Worm (Caenorhabditis elegans): ENCODE data around the gene F09E5.12.

The F09E5.12 gene

DNA sequence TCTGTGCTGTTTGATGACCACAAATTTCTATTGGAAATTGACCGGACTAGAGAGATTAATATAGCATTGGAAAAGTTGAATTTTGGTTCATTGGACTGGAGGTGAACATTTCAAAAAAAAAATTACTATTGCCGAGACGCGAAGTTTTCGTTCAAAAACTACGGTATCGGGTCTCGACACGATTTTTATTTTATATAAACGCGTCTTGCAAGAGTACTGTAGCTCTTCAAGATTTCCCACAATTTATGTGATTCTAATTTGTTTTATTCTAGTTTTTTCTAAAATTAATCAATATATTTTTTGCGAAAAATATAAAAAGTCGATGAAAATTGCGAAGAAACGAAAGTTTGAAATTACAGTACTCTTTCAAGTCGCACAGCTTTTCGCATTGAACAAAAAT, at the start of gene F09E5.12:
Gene F09E5.12, minus strand, starts transcription at position 101 of the 400 bp plus-strand sequence.
- no peak for TF ChIP-seq hmbx-1 (tag; optimal IDR thresholded peaks at IDR 0.05)
- no peak for TF ChIP-seq hnd-1 (tag; optimal IDR thresholded peaks at IDR 0.05)
- TF ChIP-seq F13C5.2 (tag; optimal IDR thresholded peaks at IDR 0.05): no peak
- no peak for TF ChIP-seq ama-1 (optimal IDR thresholded peaks at IDR 0.05)
- TF ChIP-seq B0310.2 (tag; optimal IDR thresholded peaks at IDR 0.05): no peak
- no peak for TF ChIP-seq ets-7 (tag; optimal IDR thresholded peaks at IDR 0.05)

DNA sequence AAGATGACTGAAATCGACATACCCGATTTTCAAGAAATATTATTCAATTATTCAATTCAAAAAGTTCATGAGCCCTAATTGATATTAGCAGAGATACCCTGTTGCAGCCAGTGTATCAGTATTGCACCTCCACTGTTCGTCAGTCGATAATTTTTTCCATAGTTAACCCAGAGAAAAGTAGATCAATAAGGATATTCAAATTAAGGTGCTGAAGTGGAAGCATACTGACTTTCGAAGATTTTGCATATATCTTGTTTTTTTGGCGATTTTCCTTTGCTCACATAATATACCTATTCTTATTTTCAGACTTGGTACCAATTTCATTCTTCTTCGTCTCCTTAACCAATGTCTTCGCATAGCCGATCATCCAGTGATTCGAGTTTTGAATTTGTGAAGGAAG, 48.4 kb upstream of the F09E5.12 start, which contains the start of gene EEED8.15:
Gene EEED8.15, plus strand, starts transcription at position 301 of the 400 bp plus-strand sequence.
- TF ChIP-seq F13C5.2 (tag; optimal IDR thresholded peaks at IDR 0.05) (no peak), hnd-1 (tag; optimal IDR thresholded peaks at IDR 0.05) (no peak), tbx-37 (GFP tag; conservative IDR thresholded peaks at IDR 0.05) (no peak), pes-1 (GFP tag; IDR thresholded peaks at IDR 0.05) (no peak), ama-1 (optimal IDR thresholded peaks at IDR 0.05) (no peak), hmg-4 (GFP tag; optimal IDR thresholded peaks at IDR 0.05) (no peak), ceh-13 (GFP tag; optimal IDR thresholded peaks at IDR 0.05) (no peak), flt-1 (GFP tag; IDR thresholded peaks at IDR 0.05) (no peak), B0310.2 (tag; optimal IDR thresholded peaks at IDR 0.05) (no peak), scrt-1 (GFP tag; IDR thresholded peaks at IDR 0.05) (no peak)

DNA sequence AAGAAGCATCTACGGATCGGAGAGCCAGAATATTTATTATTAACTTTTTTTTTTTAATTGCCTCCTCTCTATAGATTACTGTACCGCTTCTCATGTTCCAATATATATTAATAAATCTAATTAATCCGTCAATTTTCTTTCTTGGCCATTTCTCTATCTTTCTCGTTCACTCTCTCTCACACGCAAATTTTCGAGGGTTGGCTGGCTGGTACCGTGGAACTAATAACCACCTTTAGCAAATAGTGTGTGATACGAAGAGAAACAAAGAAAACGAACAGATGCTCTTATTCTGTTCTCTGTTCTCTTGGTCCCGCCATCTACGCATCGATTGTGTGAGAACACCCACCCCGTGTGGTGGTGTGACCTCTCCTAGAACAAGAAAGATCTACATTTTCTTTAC, 47.8 kb upstream of the F09E5.12 start:
- no peak for TF ChIP-seq B0310.2 (tag; optimal IDR thresholded peaks at IDR 0.05)
- peak; percentile 3; the same call in 1 of the 2 replicates for TF ChIP-seq flt-1 (GFP tag; IDR thresholded peaks at IDR 0.05)
- TF ChIP-seq pes-1 (GFP tag; IDR thresholded peaks at IDR 0.05): no peak
- 0 out of 2 replicates have a peak, but pooled peaks have one; percentile 10 for TF ChIP-seq sea-1 (GFP tag; conservative IDR thresholded peaks at IDR 0.05)
- no peak for TF ChIP-seq hmg-4 (GFP tag; optimal IDR thresholded peaks at IDR 0.05)

DNA sequence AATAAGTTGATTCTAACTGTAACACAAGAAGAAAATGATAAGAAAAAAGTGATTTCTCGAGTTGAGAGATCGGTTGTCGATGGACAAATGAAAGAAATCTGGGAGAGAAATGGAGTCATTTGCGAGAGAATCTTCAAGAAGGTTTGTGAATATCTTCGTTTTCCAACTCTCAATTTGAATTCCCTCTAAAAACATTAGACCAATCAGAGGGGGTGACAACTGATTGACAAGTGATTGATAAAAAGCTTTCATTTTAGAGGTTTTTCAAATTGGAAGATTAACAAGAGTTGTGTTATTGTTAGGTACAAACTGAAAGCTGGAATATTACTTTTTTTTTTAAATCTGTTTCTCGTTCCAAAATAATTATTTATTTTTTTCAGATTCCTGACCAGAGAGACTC, 47.4 kb upstream of the F09E5.12 start:
- TF ChIP-seq aly-1 (tag; optimal IDR thresholded peaks at IDR 0.05): no peak
- TF ChIP-seq flt-1 (GFP tag; IDR thresholded peaks at IDR 0.05): no peak

DNA sequence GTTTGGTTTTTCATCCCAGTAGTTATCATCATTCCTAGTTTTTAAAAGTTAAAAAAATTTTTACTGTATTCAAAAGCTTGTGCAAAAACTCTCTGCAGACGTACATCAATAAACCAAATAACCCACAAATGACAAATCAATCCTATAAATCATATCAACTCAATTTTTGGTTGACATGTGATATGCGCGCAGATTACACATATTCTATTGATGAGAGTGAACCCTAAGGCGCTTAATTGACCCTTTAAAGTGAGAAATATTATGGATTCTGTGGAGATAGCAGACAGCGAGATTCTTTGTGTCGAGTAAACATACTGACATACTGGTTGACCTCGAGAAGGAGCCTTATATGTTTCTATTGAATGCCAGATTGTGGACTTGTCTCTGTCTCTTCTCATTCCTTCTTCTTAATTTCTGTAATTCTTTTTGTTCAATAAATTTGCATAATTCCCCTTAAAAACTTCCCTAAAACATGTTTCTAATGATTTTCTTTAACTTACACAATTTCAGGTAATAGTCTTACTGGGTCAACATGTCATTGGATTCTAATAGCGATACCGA, 45.7 kb upstream of the F09E5.12 start, which contains the start of gene EEED8.2:
Gene EEED8.2, plus strand, starts transcription at position 511 of the 561 bp plus-strand sequence.
- TF ChIP-seq aly-1 (tag; optimal IDR thresholded peaks at IDR 0.05): no peak
- TF ChIP-seq pes-1 (GFP tag; IDR thresholded peaks at IDR 0.05): no peak
- no peak for TF ChIP-seq B0310.2 (tag; optimal IDR thresholded peaks at IDR 0.05)
- no peak for TF ChIP-seq ama-1 (optimal IDR thresholded peaks at IDR 0.05)
- no peak for TF ChIP-seq hnd-1 (tag; optimal IDR thresholded peaks at IDR 0.05)
- no peak for TF ChIP-seq tbx-11 (GFP tag; IDR thresholded peaks at IDR 0.05)
- no peak for TF ChIP-seq ceh-13 (GFP tag; optimal IDR thresholded peaks at IDR 0.05)
- no peak for TF ChIP-seq sea-1 (GFP tag; conservative IDR thresholded peaks at IDR 0.05)
- TF ChIP-seq hmbx-1 (tag; optimal IDR thresholded peaks at IDR 0.05): no peak
- TF ChIP-seq flt-1 (GFP tag; IDR thresholded peaks at IDR 0.05): no peak
- TF ChIP-seq scrt-1 (GFP tag; IDR thresholded peaks at IDR 0.05): no peak
- no peak for TF ChIP-seq tbx-37 (GFP tag; conservative IDR thresholded peaks at IDR 0.05)
- no peak for TF ChIP-seq ceh-36 (tag; optimal IDR thresholded peaks at IDR 0.05)
- TF ChIP-seq hmg-4 (GFP tag; optimal IDR thresholded peaks at IDR 0.05): no peak
- no peak for TF ChIP-seq F13C5.2 (tag; optimal IDR thresholded peaks at IDR 0.05)
- TF ChIP-seq tra-4 (tag; optimal IDR thresholded peaks at IDR 0.05): no peak
- no peak for TF ChIP-seq ets-7 (tag; optimal IDR thresholded peaks at IDR 0.05)

DNA sequence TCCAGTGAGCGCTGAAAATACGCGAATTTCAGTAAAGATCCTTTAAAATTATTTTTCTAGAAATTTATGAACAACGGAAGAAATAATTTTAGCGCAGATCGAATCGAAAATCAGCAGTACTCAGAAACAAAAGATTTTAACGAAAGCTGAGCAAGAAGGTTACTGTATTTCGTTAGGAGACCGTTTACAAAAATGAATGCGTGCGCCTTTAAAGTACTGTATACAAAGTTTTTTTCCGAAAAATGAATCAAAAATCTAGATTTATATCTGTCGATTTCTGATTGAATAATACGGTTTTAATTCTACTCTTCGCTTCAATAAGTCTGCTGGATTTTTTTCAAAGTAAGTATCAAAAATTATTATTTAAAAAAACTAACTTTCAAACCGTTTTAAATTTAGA, 43.5 kb upstream of the F09E5.12 start, which contains the start of the genes EEED8.14 and EEED8.3:
Gene EEED8.14, minus strand, starts transcription at position 13 of the 400 bp plus-strand sequence.
Gene EEED8.3, plus strand, starts transcription at position 237 of the 400 bp plus-strand sequence.
- no peak for TF ChIP-seq tra-4 (tag; optimal IDR thresholded peaks at IDR 0.05)
- no peak for TF ChIP-seq hmbx-1 (tag; optimal IDR thresholded peaks at IDR 0.05)
- TF ChIP-seq tbx-11 (GFP tag; IDR thresholded peaks at IDR 0.05): no peak
- no peak for TF ChIP-seq ets-7 (tag; optimal IDR thresholded peaks at IDR 0.05)
- no peak for TF ChIP-seq ceh-13 (GFP tag; optimal IDR thresholded peaks at IDR 0.05)
- TF ChIP-seq ceh-36 (tag; optimal IDR thresholded peaks at IDR 0.05): no peak
- no peak for TF ChIP-seq ama-1 (optimal IDR thresholded peaks at IDR 0.05)
- no peak for TF ChIP-seq F13C5.2 (tag; optimal IDR thresholded peaks at IDR 0.05)
- no peak for TF ChIP-seq flt-1 (GFP tag; IDR thresholded peaks at IDR 0.05)
- TF ChIP-seq B0310.2 (tag; optimal IDR thresholded peaks at IDR 0.05): no peak
- TF ChIP-seq sea-1 (GFP tag; conservative IDR thresholded peaks at IDR 0.05): no peak
- no peak for TF ChIP-seq tbx-37 (GFP tag; conservative IDR thresholded peaks at IDR 0.05)
- no peak for TF ChIP-seq hnd-1 (tag; optimal IDR thresholded peaks at IDR 0.05)
- TF ChIP-seq scrt-1 (GFP tag; IDR thresholded peaks at IDR 0.05): no peak
- TF ChIP-seq aly-1 (tag; optimal IDR thresholded peaks at IDR 0.05): no peak
- TF ChIP-seq pes-1 (GFP tag; IDR thresholded peaks at IDR 0.05): no peak
- TF ChIP-seq hmg-4 (GFP tag; optimal IDR thresholded peaks at IDR 0.05): no peak

DNA sequence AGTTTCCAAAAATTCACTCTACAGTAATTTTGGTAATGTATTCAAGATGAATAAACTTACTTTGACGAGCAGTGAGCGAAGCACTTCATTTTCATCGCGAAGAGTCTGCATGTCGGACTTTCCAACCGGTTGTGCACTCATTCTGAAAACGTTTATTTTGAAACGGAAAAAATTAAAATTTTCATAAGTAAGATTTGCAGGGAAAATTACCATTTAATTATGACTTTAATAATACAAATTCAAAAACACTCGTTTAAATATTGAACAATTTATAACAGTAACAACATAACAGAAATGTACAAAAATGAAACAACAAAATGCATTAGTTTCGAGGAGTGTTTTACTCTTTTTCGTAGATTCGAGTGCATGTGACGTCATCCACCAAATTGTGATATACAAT, 41.9 kb upstream of the F09E5.12 start, which contains the start of the genes EEED8.13 and EEED8.18:
Gene EEED8.13, minus strand, starts transcription at position 101 of the 400 bp plus-strand sequence.
Gene EEED8.18, minus strand, starts transcription at position 144 of the 400 bp plus-strand sequence.
- TF ChIP-seq scrt-1 (GFP tag; IDR thresholded peaks at IDR 0.05): no peak
- no peak for TF ChIP-seq sea-1 (GFP tag; conservative IDR thresholded peaks at IDR 0.05)
- TF ChIP-seq tra-4 (tag; optimal IDR thresholded peaks at IDR 0.05): no peak
- TF ChIP-seq ceh-36 (tag; optimal IDR thresholded peaks at IDR 0.05): no peak
- TF ChIP-seq B0310.2 (tag; optimal IDR thresholded peaks at IDR 0.05): no peak
- TF ChIP-seq aly-1 (tag; optimal IDR thresholded peaks at IDR 0.05): no peak
- TF ChIP-seq ets-7 (tag; optimal IDR thresholded peaks at IDR 0.05): no peak
- TF ChIP-seq hmg-4 (GFP tag; optimal IDR thresholded peaks at IDR 0.05): no peak
- TF ChIP-seq ama-1 (optimal IDR thresholded peaks at IDR 0.05): no peak
- no peak for TF ChIP-seq pes-1 (GFP tag; IDR thresholded peaks at IDR 0.05)
- no peak for TF ChIP-seq tbx-11 (GFP tag; IDR thresholded peaks at IDR 0.05)
- no peak for TF ChIP-seq hnd-1 (tag; optimal IDR thresholded peaks at IDR 0.05)
- TF ChIP-seq F13C5.2 (tag; optimal IDR thresholded peaks at IDR 0.05): no peak
- TF ChIP-seq ceh-13 (GFP tag; optimal IDR thresholded peaks at IDR 0.05): no peak
- no peak for TF ChIP-seq hmbx-1 (tag; optimal IDR thresholded peaks at IDR 0.05)
- no peak for TF ChIP-seq tbx-37 (GFP tag; conservative IDR thresholded peaks at IDR 0.05)
- no peak for TF ChIP-seq flt-1 (GFP tag; IDR thresholded peaks at IDR 0.05)

Data from whole organism, early embryonic.